Worm (Caenorhabditis elegans): Measurements from ENCODE around the gene T25C12.3.

Gene T25C12.3

ce11 chrX:11452316-11452715, 47.5 kb downstream of the T25C12.3 start:
- TF ChIP-seq tbx-11 (GFP tag; IDR thresholded peaks at IDR 0.05) (no peak), tbx-37 (GFP tag; conservative IDR thresholded peaks at IDR 0.05) (no peak), aly-1 (tag; optimal IDR thresholded peaks at IDR 0.05) (no peak), hmbx-1 (tag; optimal IDR thresholded peaks at IDR 0.05) (no peak), ets-7 (tag; optimal IDR thresholded peaks at IDR 0.05) (no peak), F13C5.2 (tag; optimal IDR thresholded peaks at IDR 0.05) (no peak), pes-1 (GFP tag; IDR thresholded peaks at IDR 0.05) (no peak), sea-1 (GFP tag; conservative IDR thresholded peaks at IDR 0.05) (no peak), ceh-13 (GFP tag; optimal IDR thresholded peaks at IDR 0.05) (no peak), tra-4 (tag; optimal IDR thresholded peaks at IDR 0.05) (no peak), hmg-4 (GFP tag; optimal IDR thresholded peaks at IDR 0.05) (no peak), flt-1 (GFP tag; IDR thresholded peaks at IDR 0.05) (no peak), scrt-1 (GFP tag; IDR thresholded peaks at IDR 0.05) (no peak), ama-1 (optimal IDR thresholded peaks at IDR 0.05) (no peak), ceh-36 (tag; optimal IDR thresholded peaks at IDR 0.05) (no peak)

DNA sequence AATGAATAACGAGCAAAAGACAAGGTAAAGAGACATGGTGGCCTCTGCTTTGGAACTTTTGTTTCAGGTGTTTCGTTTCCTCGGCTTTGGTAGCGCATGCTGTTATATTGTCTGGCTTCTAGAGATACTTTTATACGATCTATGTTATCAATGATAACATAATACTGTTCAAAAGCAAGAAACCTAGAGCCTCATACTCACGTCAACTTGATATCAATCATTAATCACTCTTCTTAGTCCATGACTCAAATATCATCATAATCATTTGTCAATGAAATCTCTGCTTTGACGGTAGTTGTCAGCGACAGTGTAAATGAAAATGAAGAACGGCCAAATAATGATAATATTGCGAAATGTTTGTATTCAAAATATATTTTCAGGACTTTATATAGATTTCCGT, 49.5 kb downstream of the T25C12.3 start:
- TF ChIP-seq tbx-37 (GFP tag; conservative IDR thresholded peaks at IDR 0.05) (no peak), hmbx-1 (tag; optimal IDR thresholded peaks at IDR 0.05) (no peak), F13C5.2 (tag; optimal IDR thresholded peaks at IDR 0.05) (no peak), B0310.2 (tag; optimal IDR thresholded peaks at IDR 0.05) (no peak), tra-4 (tag; optimal IDR thresholded peaks at IDR 0.05) (no peak), hmg-4 (GFP tag; optimal IDR thresholded peaks at IDR 0.05) (no peak), ama-1 (optimal IDR thresholded peaks at IDR 0.05) (no peak), flt-1 (GFP tag; IDR thresholded peaks at IDR 0.05) (no peak), aly-1 (tag; optimal IDR thresholded peaks at IDR 0.05) (no peak), ceh-13 (GFP tag; optimal IDR thresholded peaks at IDR 0.05) (no peak), hnd-1 (tag; optimal IDR thresholded peaks at IDR 0.05) (no peak), ceh-36 (tag; optimal IDR thresholded peaks at IDR 0.05) (no peak), ets-7 (tag; optimal IDR thresholded peaks at IDR 0.05) (no peak)

ce11 chrX:11447695-11448094, 52.1 kb downstream of the T25C12.3 start:
- TF ChIP-seq hmg-4 (GFP tag; optimal IDR thresholded peaks at IDR 0.05): no peak
- TF ChIP-seq sea-1 (GFP tag; conservative IDR thresholded peaks at IDR 0.05): no peak
- no peak for TF ChIP-seq hmbx-1 (tag; optimal IDR thresholded peaks at IDR 0.05)
- TF ChIP-seq tra-4 (tag; optimal IDR thresholded peaks at IDR 0.05): no peak
- TF ChIP-seq ceh-36 (tag; optimal IDR thresholded peaks at IDR 0.05): no peak
- TF ChIP-seq aly-1 (tag; optimal IDR thresholded peaks at IDR 0.05): no peak
- no peak for TF ChIP-seq scrt-1 (GFP tag; IDR thresholded peaks at IDR 0.05)
- TF ChIP-seq ets-7 (tag; optimal IDR thresholded peaks at IDR 0.05): no peak
- TF ChIP-seq tbx-11 (GFP tag; IDR thresholded peaks at IDR 0.05): no peak
- no peak for TF ChIP-seq flt-1 (GFP tag; IDR thresholded peaks at IDR 0.05)
- no peak for TF ChIP-seq ceh-13 (GFP tag; optimal IDR thresholded peaks at IDR 0.05)
- TF ChIP-seq ama-1 (optimal IDR thresholded peaks at IDR 0.05): no peak
- TF ChIP-seq pes-1 (GFP tag; IDR thresholded peaks at IDR 0.05): no peak

DNA sequence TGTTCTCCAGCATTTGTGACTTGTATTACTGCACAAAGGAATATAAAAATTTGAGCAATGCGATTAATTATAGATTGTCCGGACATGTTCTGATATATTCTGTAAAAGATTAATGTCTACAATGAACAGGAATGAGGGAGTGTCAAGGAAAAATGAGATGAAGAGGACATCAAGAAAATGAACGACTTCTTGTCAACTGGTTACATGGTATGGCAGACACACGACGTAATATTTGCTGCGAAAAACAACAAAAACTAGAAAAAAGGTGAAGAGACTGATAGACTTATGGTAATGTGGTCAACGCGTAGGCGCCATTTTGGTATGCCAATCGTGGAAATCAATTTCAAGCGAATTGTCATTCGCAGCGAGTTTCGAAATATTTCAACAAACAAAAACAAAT, 53.3 kb downstream of the T25C12.3 start, which contains the start of gene igeg-2:
TSS of gene igeg-2 (minus strand) at position 101 of the 400 bp plus-strand sequence.
- TF ChIP-seq ceh-13 (GFP tag; optimal IDR thresholded peaks at IDR 0.05): no peak
- TF ChIP-seq ets-7 (tag; optimal IDR thresholded peaks at IDR 0.05): no peak
- TF ChIP-seq tbx-11 (GFP tag; IDR thresholded peaks at IDR 0.05): no peak
- TF ChIP-seq hnd-1 (tag; optimal IDR thresholded peaks at IDR 0.05): no peak
- TF ChIP-seq tbx-37 (GFP tag; conservative IDR thresholded peaks at IDR 0.05): no peak
- TF ChIP-seq pes-1 (GFP tag; IDR thresholded peaks at IDR 0.05): no peak
- TF ChIP-seq hmg-4 (GFP tag; optimal IDR thresholded peaks at IDR 0.05): no peak
- TF ChIP-seq F13C5.2 (tag; optimal IDR thresholded peaks at IDR 0.05): no peak
- TF ChIP-seq B0310.2 (tag; optimal IDR thresholded peaks at IDR 0.05): no peak
- TF ChIP-seq scrt-1 (GFP tag; IDR thresholded peaks at IDR 0.05): no peak
- no peak for TF ChIP-seq sea-1 (GFP tag; conservative IDR thresholded peaks at IDR 0.05)
- TF ChIP-seq ceh-36 (tag; optimal IDR thresholded peaks at IDR 0.05): no peak
- no peak for TF ChIP-seq tra-4 (tag; optimal IDR thresholded peaks at IDR 0.05)
- no peak for TF ChIP-seq flt-1 (GFP tag; IDR thresholded peaks at IDR 0.05)
- no peak for TF ChIP-seq ama-1 (optimal IDR thresholded peaks at IDR 0.05)
- no peak for TF ChIP-seq hmbx-1 (tag; optimal IDR thresholded peaks at IDR 0.05)

ce11 chrX:11443335-11443734, 56.5 kb downstream of the T25C12.3 start:
- TF ChIP-seq flt-1 (GFP tag; IDR thresholded peaks at IDR 0.05): peak; percentile 38; the same call in 1 of the 2 replicates

Measured in whole organism, early embryonic.